Fruit fly (Drosophila melanogaster) whole organism, prepupa: ENCODE data around the gene CG42717.

Experiments used
- CG10669 ChIP-seq: fragments of 200-800 bp; sonication (Bioruptor generic); optimal IDR thresholded peaks from 3 replicates; lab custom pipeline; 2018; ENCODE audit warnings: missing biosample characterization, mild to moderate bottlenecking, missing genetic modification characterization, moderate library complexity
- CG16779 ChIP-seq: fragments of 200-800 bp; sonication (Bioruptor generic); optimal IDR thresholded peaks from 3 replicates; lab custom pipeline; 2017; ENCODE audit warnings: missing biosample characterization, mild to moderate bottlenecking, missing genetic modification characterization
- Eip75B ChIP-seq: fragments of 200-800 bp; sonication (Bioruptor generic); optimal IDR thresholded peaks from 3 replicates; lab custom pipeline; 2016; ENCODE audit warnings: missing biosample characterization, missing genetic modification characterization
- Eip78C ChIP-seq: fragments of 200-800 bp; sonication (Bioruptor generic); peaks from one replicate; lab custom pipeline; 2016; ENCODE audit warnings: missing biosample characterization, missing genetic modification characterization
- Gug ChIP-seq: fragments of 200-800 bp; sonication (Bioruptor generic); IDR thresholded peaks from 2 replicates; pipeline ENCODE4 v1.3.6; 2022; ENCODE audit warnings: missing biosample characterization, missing genetic modification characterization
- Hr39 ChIP-seq: fragments of 200-800 bp; sonication (Bioruptor generic); optimal IDR thresholded peaks from 2 replicates; lab custom pipeline; 2016; ENCODE audit warnings: missing biosample characterization, missing genetic modification characterization
- OdsH ChIP-seq: fragments of 200-800 bp; sonication (Bioruptor generic); optimal IDR thresholded peaks from 3 replicates; lab custom pipeline; 2016; ENCODE audit warnings: missing biosample characterization, missing genetic modification characterization
- acj6 ChIP-seq: fragments of 200-800 bp; sonication (Bioruptor generic); optimal IDR thresholded peaks from 3 replicates; lab custom pipeline; 2016; ENCODE audit warnings: missing biosample characterization, missing genetic modification characterization

dm6 chr3L:16025020-16025680 lies 7.8 kb downstream of the CG42717 start:
- no peak for TF ChIP-seq acj6
- TF ChIP-seq Eip78C: no peak
- no peak for TF ChIP-seq Eip75B (GFP tag; lab: Kevin White, UChicago)
- no peak for TF ChIP-seq Hr39
- TF ChIP-seq Gug: no peak
- TF ChIP-seq CG10669 (GFP tag; lab: Kevin White, UChicago): no peak
- TF ChIP-seq OdsH (GFP tag; lab: Kevin White, UChicago): no peak
- TF ChIP-seq CG16779: no peak
